Fruit fly (Drosophila melanogaster): ENCODE data around the gene pont.

The pont gene

DNA sequence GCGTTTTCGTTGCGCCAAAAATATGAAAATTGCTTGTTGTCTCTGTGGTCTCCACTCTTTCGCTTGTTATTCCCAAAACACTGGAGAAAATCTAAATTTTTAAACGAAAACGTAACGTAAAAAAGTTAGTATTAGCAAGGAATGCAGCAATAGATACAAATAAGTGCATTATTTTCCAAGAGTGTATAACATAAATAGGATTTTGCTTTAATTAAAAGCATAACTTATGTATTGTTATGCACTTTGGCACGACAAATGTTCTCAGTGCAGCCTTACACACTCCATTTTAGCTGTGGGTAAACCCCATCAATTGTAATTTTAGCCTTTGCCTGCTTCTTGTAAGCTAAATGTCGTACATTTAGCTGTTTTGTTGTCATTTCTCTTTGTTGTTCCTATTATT, 14.1 kb downstream of the pont start:
- no peak for TF ChIP-seq woc (GFP tag; optimal IDR thresholded peaks at IDR 0.05)
- TF ChIP-seq dmrt93B (GFP tag; optimal IDR thresholded peaks at IDR 0.05), result no peak
- no peak for TF ChIP-seq psq (GFP tag; optimal IDR thresholded peaks at IDR 0.05)
- TF ChIP-seq Mio (GFP tag; optimal IDR thresholded peaks at IDR 0.05), result no peak
- peak in 1 of 2 experiments; percentile 0 for TF ChIP-seq foxo (GFP tag; optimal IDR thresholded peaks at IDR 0.05)
- TF ChIP-seq fru (GFP tag; optimal IDR thresholded peaks at IDR 0.05), result no peak
- TF ChIP-seq ey (GFP tag; optimal IDR thresholded peaks at IDR 0.05), result no peak
- no peak for TF ChIP-seq CrebA (GFP tag; optimal IDR thresholded peaks at IDR 0.05; ENCODE audit: borderline replicate concordance)

DNA sequence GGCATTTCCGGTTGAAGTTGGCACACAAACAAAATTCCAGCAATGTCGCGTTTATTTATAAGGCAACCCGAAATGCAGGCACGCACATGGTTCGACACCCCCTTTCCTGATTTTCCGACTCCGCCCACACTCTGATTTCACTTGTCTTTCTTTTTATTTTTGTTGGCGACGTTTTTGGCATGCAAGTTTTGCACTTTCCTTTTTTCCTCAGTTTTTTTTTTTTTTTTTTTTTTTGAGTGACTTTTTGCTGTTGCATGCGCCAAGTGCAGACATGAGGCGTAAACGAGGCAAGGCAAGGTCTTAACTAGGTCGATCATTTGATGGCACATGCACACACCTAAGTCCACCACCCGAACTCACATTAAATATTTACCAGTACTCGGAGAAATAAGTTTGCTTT, 20.2 kb downstream of the pont start:
- TF ChIP-seq CG9705 (GFP tag; optimal IDR thresholded peaks at IDR 0.05) (no peak), Rel (GFP tag; optimal IDR thresholded peaks at IDR 0.05) (no peak), Rel (tag; optimal IDR thresholded peaks at IDR 0.05) (no peak), HLH106 (tag; optimal IDR thresholded peaks at IDR 0.05) (no peak), Hr78 (GFP tag; optimal IDR thresholded peaks at IDR 0.05) (no peak), CG32264 (GFP tag; optimal IDR thresholded peaks at IDR 0.05) (no peak), dsf (GFP tag; optimal IDR thresholded peaks at IDR 0.05; ENCODE audit: borderline replicate concordance) (no peak), Sp1 (GFP tag; optimal IDR thresholded peaks at IDR 0.05) (no peak)

dm6 chr3R:10283114-10283513, 21.2 kb downstream of the pont start:
- TF ChIP-seq lola (GFP tag; optimal IDR thresholded peaks at IDR 0.05), result no peak
- TF ChIP-seq CG32264 (GFP tag; optimal IDR thresholded peaks at IDR 0.05), result no peak
- TF ChIP-seq Abd-B (GFP tag; optimal IDR thresholded peaks at IDR 0.05), result no peak
- TF ChIP-seq GATAd (GFP tag; optimal IDR thresholded peaks at IDR 0.05), result no peak
- no peak for TF ChIP-seq brk (GFP tag; optimal IDR thresholded peaks at IDR 0.05)
- no peak for TF ChIP-seq ey (GFP tag; optimal IDR thresholded peaks at IDR 0.05)
- TF ChIP-seq dmrt93B (GFP tag; optimal IDR thresholded peaks at IDR 0.05), result no peak
- TF ChIP-seq CG9705 (GFP tag; optimal IDR thresholded peaks at IDR 0.05), result no peak
- TF ChIP-seq Dif (GFP tag; optimal IDR thresholded peaks at IDR 0.05; ENCODE audit: partially characterized antibody), result no peak
- TF ChIP-seq Jra (GFP tag; optimal IDR thresholded peaks at IDR 0.05), result no peak
- no peak for TF ChIP-seq HLH106 (tag; optimal IDR thresholded peaks at IDR 0.05)
- no peak for TF ChIP-seq woc (GFP tag; optimal IDR thresholded peaks at IDR 0.05)
- no peak for TF ChIP-seq fru (GFP tag; optimal IDR thresholded peaks at IDR 0.05)
- no peak for TF ChIP-seq Vsx2 (GFP tag; optimal IDR thresholded peaks at IDR 0.05; ENCODE audit: partially characterized antibody)
- no peak for TF ChIP-seq Mio (GFP tag; optimal IDR thresholded peaks at IDR 0.05)

- TF ChIP-seq N (GFP tag; optimal IDR thresholded peaks at IDR 0.05), result no peak
- TF ChIP-seq dmrt93B (GFP tag; optimal IDR thresholded peaks at IDR 0.05), result no peak
- no peak for TF ChIP-seq pan (optimal IDR thresholded peaks at IDR 0.05)
- TF ChIP-seq CG9705 (GFP tag; optimal IDR thresholded peaks at IDR 0.05), result no peak
- no peak for TF ChIP-seq brk (GFP tag; optimal IDR thresholded peaks at IDR 0.05)
- TF ChIP-seq Jra (GFP tag; optimal IDR thresholded peaks at IDR 0.05), result no peak
- TF ChIP-seq fru (GFP tag; optimal IDR thresholded peaks at IDR 0.05), result no peak
- no peak for TF ChIP-seq GATAd (GFP tag; optimal IDR thresholded peaks at IDR 0.05)
- TF ChIP-seq tai (GFP tag; optimal IDR thresholded peaks at IDR 0.05), result no peak
- no peak for TF ChIP-seq dsf (GFP tag; optimal IDR thresholded peaks at IDR 0.05; ENCODE audit: borderline replicate concordance)
- TF ChIP-seq Abd-B (GFP tag; optimal IDR thresholded peaks at IDR 0.05), result no peak
- no peak for TF ChIP-seq CG32264 (GFP tag; optimal IDR thresholded peaks at IDR 0.05)
- TF ChIP-seq rgr (GFP tag; optimal IDR thresholded peaks at IDR 0.05), result no peak
- TF ChIP-seq lola (GFP tag; optimal IDR thresholded peaks at IDR 0.05), result no peak
- no peak for TF ChIP-seq psq (GFP tag; optimal IDR thresholded peaks at IDR 0.05)
- TF ChIP-seq sage (GFP tag; optimal IDR thresholded peaks at IDR 0.05), result no peak
- no peak for TF ChIP-seq h (GFP tag; optimal IDR thresholded peaks at IDR 0.05)
- TF ChIP-seq Myc (optimal IDR thresholded peaks at IDR 0.05), result no peak
Measured at dm6 chr3R:10284169-10284568, 22.2 kb downstream of the pont start.

- TF ChIP-seq Rel (GFP tag; optimal IDR thresholded peaks at IDR 0.05), result no peak
- no peak for TF ChIP-seq Rel (tag; optimal IDR thresholded peaks at IDR 0.05)
- TF ChIP-seq woc (GFP tag; optimal IDR thresholded peaks at IDR 0.05), result no peak
- no peak for TF ChIP-seq foxo (GFP tag; optimal IDR thresholded peaks at IDR 0.05)
- TF ChIP-seq usp (GFP tag; optimal IDR thresholded peaks at IDR 0.05), result no peak
- TF ChIP-seq Sp1 (GFP tag; optimal IDR thresholded peaks at IDR 0.05), result no peak
- TF ChIP-seq GATAd (GFP tag; optimal IDR thresholded peaks at IDR 0.05), result no peak
- TF ChIP-seq Dif (GFP tag; optimal IDR thresholded peaks at IDR 0.05; ENCODE audit: partially characterized antibody), result peak; percentile 41
- TF ChIP-seq HLH106 (tag; optimal IDR thresholded peaks at IDR 0.05), result no peak
Measured at dm6 chr3R:10311076-10311744, 49.3 kb downstream of the pont start, which contains the start of gene CG6293. Gene CG6293 (minus strand): TSS chr3R:10311613.

Measured in whole organism, wandering third instar larva.